Fruit fly (Drosophila melanogaster) whole organism, embryonic: ENCODE measurements around the gene Ubi-p63E.

ENCODE experiments used
- Atf6 ChIP-seq: fragments of 200-800 bp; sonication (Bioruptor generic); IDR thresholded peaks from 2 replicates; pipeline ENCODE4 v1.3.6; 2022; ENCODE audit warnings: missing biosample characterization, missing genetic modification characterization
- BEAF-32 ChIP-seq: fragments of 200-800 bp; sonication (Bioruptor generic); optimal IDR thresholded peaks from 3 replicates; lab custom pipeline; 2017; ENCODE audit warnings: missing biosample characterization, missing genetic modification characterization, mild to moderate bottlenecking, moderate library complexity, missing genetic modification reagents
- CG1603 ChIP-seq: fragments of 200-800 bp; sonication (Bioruptor generic); optimal IDR thresholded peaks from 2 replicates; lab custom pipeline; 2019; ENCODE audit warnings: missing biosample characterization, mild to moderate bottlenecking, missing genetic modification characterization, moderate library complexity
- CG17186 ChIP-seq: fragments of 200-800 bp; sonication (Bioruptor generic); optimal IDR thresholded peaks from 3 replicates; lab custom pipeline; 2017; ENCODE audit warnings: missing biosample characterization, missing genetic modification reagents, missing genetic modification characterization
- CG2199 ChIP-seq: fragments of 200-800 bp; sonication (Bioruptor generic); IDR thresholded peaks from 3 replicates; pipeline ENCODE4 v1.3.6; 2022; ENCODE audit warnings: missing biosample characterization, missing genetic modification characterization
- CG2875 ChIP-seq: fragments of 200-800 bp; sonication (Bioruptor generic); optimal IDR thresholded peaks from 2 replicates; lab custom pipeline; 2017; ENCODE audit warnings: missing biosample characterization, mild to moderate bottlenecking, missing genetic modification characterization, missing genetic modification reagents
- CG31224 ChIP-seq: fragments of 200-800 bp; sonication (Bioruptor generic); IDR thresholded peaks from 2 replicates; pipeline ENCODE4 v1.3.6; 2022; ENCODE audit warnings: missing biosample characterization, missing genetic modification characterization
- CG32532 ChIP-seq: fragments of 200-800 bp; sonication (Bioruptor generic); IDR thresholded peaks from 2 replicates; pipeline ENCODE4 v1.3.6; 2022; ENCODE audit warnings: missing biosample characterization, missing genetic modification characterization
- CG4328 ChIP-seq: fragments of 200-800 bp; sonication (Bioruptor generic); optimal IDR thresholded peaks from 3 replicates; lab custom pipeline; 2017; ENCODE audit warnings: missing biosample characterization, missing genetic modification reagents, missing genetic modification characterization
- CG43689 ChIP-seq: fragments of 200-800 bp; sonication (Bioruptor generic); IDR thresholded peaks from 2 replicates; pipeline ENCODE4 v1.3.6; 2022; ENCODE audit warnings: missing biosample characterization, missing genetic modification characterization
- CG7372 ChIP-seq: fragments of 200-800 bp; sonication (Bioruptor generic); IDR thresholded peaks from 2 replicates; pipeline ENCODE4 v1.3.6; 2022; ENCODE audit warnings: missing biosample characterization, missing genetic modification characterization
- CG7556 ChIP-seq: fragments of 200-800 bp; sonication (Bioruptor generic); optimal IDR thresholded peaks from 2 replicates; lab custom pipeline; 2017; ENCODE audit warnings: missing biosample characterization, mild to moderate bottlenecking, missing genetic modification characterization
- CG7928 ChIP-seq: fragments of 200-800 bp; sonication (Bioruptor generic); optimal IDR thresholded peaks from 2 replicates; lab custom pipeline; 2017; ENCODE audit warnings: missing biosample characterization, mild to moderate bottlenecking, missing genetic modification characterization
- CG7987 ChIP-seq: fragments of 200-800 bp; sonication (Bioruptor generic); optimal IDR thresholded peaks from 2 replicates; lab custom pipeline; 2018; ENCODE audit warnings: missing biosample characterization, mild to moderate bottlenecking, missing genetic modification characterization, moderate library complexity
- CG9609 ChIP-seq: fragments of 200-800 bp; sonication (Bioruptor generic); optimal IDR thresholded peaks from 3 replicates; lab custom pipeline; 2016; ENCODE audit warnings: missing biosample characterization, missing genetic modification characterization
- CG9797 ChIP-seq: fragments of 200-800 bp; sonication (Bioruptor generic); optimal IDR thresholded peaks from 3 replicates; lab custom pipeline; 2018; ENCODE audit warnings: missing biosample characterization, mild to moderate bottlenecking, missing genetic modification characterization
- CrebB ChIP-seq: fragments of 200-800 bp; sonication (Bioruptor generic); optimal IDR thresholded peaks from 3 replicates; lab custom pipeline; 2018; ENCODE audit warnings: missing biosample characterization, mild to moderate bottlenecking, missing genetic modification characterization
- E2f1 ChIP-seq: fragments of 200-800 bp; sonication (Bioruptor generic); IDR thresholded peaks from 2 replicates; pipeline ENCODE4 v1.3.6; 2022; ENCODE audit warnings: missing biosample characterization, missing genetic modification characterization
- E2f2 ChIP-seq: fragments of 200-800 bp; sonication (Bioruptor generic); IDR thresholded peaks from 2 replicates; pipeline ENCODE4 v1.3.6; 2022; ENCODE audit warnings: missing biosample characterization, missing genetic modification characterization
- Elba2 ChIP-seq: fragments of 200-800 bp; sonication (Bioruptor generic); optimal IDR thresholded peaks from 3 replicates; lab custom pipeline; 2016; ENCODE audit warnings: missing biosample characterization, missing genetic modification characterization
- HHEX ChIP-seq: fragments of 200-800 bp; sonication (Bioruptor generic); optimal IDR thresholded peaks from 3 replicates; lab custom pipeline; 2017; ENCODE audit warnings: missing biosample characterization, mild to moderate bottlenecking, missing genetic modification characterization, missing genetic modification reagents
- HmgD ChIP-seq: fragments of 200-800 bp; sonication (Bioruptor generic); optimal IDR thresholded peaks from 3 replicates; lab custom pipeline; 2016; ENCODE audit warnings: missing biosample characterization, missing genetic modification characterization
- Hr51 ChIP-seq, 2 experiments: fragments of 200-800 bp; sonication (Bioruptor generic); optimal IDR thresholded peaks; 2 replicates in 1 of 2; 3 replicates in 1 of 2; lab custom pipeline; 2016 to 2018; ENCODE audit warnings: missing biosample characterization in 2 of 2, missing genetic modification characterization in 2 of 2, mild to moderate bottlenecking in 1 of 2, moderate library complexity in 1 of 2
- Max ChIP-seq: fragments of 200-800 bp; sonication (Bioruptor generic); optimal IDR thresholded peaks from 2 replicates; lab custom pipeline; 2016; ENCODE audit warnings: missing biosample characterization, mild to moderate bottlenecking, missing genetic modification characterization
- Myb ChIP-seq: fragments of 200-800 bp; sonication (Bioruptor generic); optimal IDR thresholded peaks from 2 replicates; lab custom pipeline; 2016; ENCODE audit warnings: missing biosample characterization, missing genetic modification characterization
- Optix ChIP-seq: fragments of 200-800 bp; sonication (Bioruptor generic); IDR thresholded peaks from 3 replicates; pipeline ENCODE4 v1.3.6; 2022; ENCODE audit warnings: missing biosample characterization, missing genetic modification characterization
- Sin3A ChIP-seq: fragments of >200 bp; optimal IDR thresholded peaks from 2 replicates; lab custom pipeline; 2018
- Sry-β ChIP-seq: fragments of 200-800 bp; sonication (Bioruptor generic); optimal IDR thresholded peaks from 2 replicates; lab custom pipeline; 2018; ENCODE audit warnings: missing biosample characterization, mild to moderate bottlenecking, missing genetic modification characterization, moderate library complexity
- ara ChIP-seq: fragments of 200-800 bp; sonication (Bioruptor generic); IDR thresholded peaks from 2 replicates; pipeline ENCODE4 v1.3.6; 2022; ENCODE audit warnings: missing biosample characterization, missing genetic modification characterization
- ash1 ChIP-seq: fragments of 200-800 bp; sonication (Bioruptor generic); optimal IDR thresholded peaks from 2 replicates; lab custom pipeline; 2018; ENCODE audit warnings: missing biosample characterization, mild to moderate bottlenecking, missing genetic modification characterization
- bowl ChIP-seq: fragments of 200-800 bp; sonication (Bioruptor generic); IDR thresholded peaks from 2 replicates; pipeline ENCODE4 v1.3.6; 2022; ENCODE audit warnings: missing biosample characterization, missing genetic modification characterization
- cwo ChIP-seq: fragments of 200-800 bp; sonication (Bioruptor generic); optimal IDR thresholded peaks from 3 replicates; lab custom pipeline; 2017; ENCODE audit warnings: missing biosample characterization, missing genetic modification characterization, mild to moderate bottlenecking, moderate library complexity, missing genetic modification reagents
- dati ChIP-seq: fragments of 200-800 bp; sonication (Bioruptor generic); IDR thresholded peaks from 2 replicates; pipeline ENCODE4 v1.3.6; 2022; ENCODE audit warnings: missing biosample characterization, missing genetic modification characterization
- en ChIP-seq: fragments of 200-800 bp; sonication (Bioruptor generic); optimal IDR thresholded peaks from 2 replicates; lab custom pipeline; 2016; ENCODE audit warnings: missing biosample characterization, missing genetic modification characterization
- fd102C ChIP-seq: fragments of 200-800 bp; sonication (Bioruptor generic); optimal IDR thresholded peaks from 2 replicates; lab custom pipeline; 2018; ENCODE audit warnings: missing biosample characterization, mild to moderate bottlenecking, missing genetic modification characterization, moderate library complexity
- gem ChIP-seq: fragments of 200-800 bp; sonication (Bioruptor generic); optimal IDR thresholded peaks from 2 replicates; lab custom pipeline; 2019; ENCODE audit warnings: missing biosample characterization, mild to moderate bottlenecking, missing genetic modification characterization, moderate library complexity
- h ChIP-seq: fragments of >200 bp; optimal IDR thresholded peaks from 2 replicates; lab custom pipeline; 2017
- jigr1 ChIP-seq: fragments of 200-800 bp; sonication (Bioruptor generic); IDR thresholded peaks from 3 replicates; pipeline ENCODE4 v1.3.6; 2022; ENCODE audit warnings: missing biosample characterization, missing genetic modification characterization
- nom ChIP-seq: fragments of 200-800 bp; sonication (Bioruptor generic); optimal IDR thresholded peaks from 2 replicates; lab custom pipeline; 2017; ENCODE audit warnings: missing biosample characterization, missing genetic modification characterization, mild to moderate bottlenecking, moderate library complexity, missing genetic modification reagents
- oc ChIP-seq: fragments of 200-800 bp; sonication (Bioruptor generic); optimal IDR thresholded peaks from 2 replicates; lab custom pipeline; 2018; ENCODE audit warnings: missing biosample characterization, mild to moderate bottlenecking, missing genetic modification characterization, moderate library complexity
- onecut ChIP-seq: fragments of 200-800 bp; sonication (Bioruptor generic); IDR thresholded peaks from 2 replicates; pipeline ENCODE4 v1.3.6; 2022; ENCODE audit warnings: missing biosample characterization, missing genetic modification characterization
- pb ChIP-seq: fragments of 200-800 bp; sonication (Bioruptor generic); optimal IDR thresholded peaks from 3 replicates; lab custom pipeline; 2016; ENCODE audit warnings: missing biosample characterization, missing genetic modification characterization
- phol ChIP-seq: fragments of 200-800 bp; sonication (Bioruptor generic); optimal IDR thresholded peaks from 3 replicates; lab custom pipeline; 2018; ENCODE audit warnings: missing biosample characterization, mild to moderate bottlenecking, missing genetic modification characterization, moderate library complexity
- pzg ChIP-seq: fragments of 200-800 bp; sonication (Bioruptor generic); optimal IDR thresholded peaks from 3 replicates; lab custom pipeline; 2018; ENCODE audit warnings: missing biosample characterization, mild to moderate bottlenecking, missing genetic modification characterization, moderate library complexity
- repo ChIP-seq: fragments of 200-800 bp; sonication (Bioruptor generic); optimal IDR thresholded peaks from 2 replicates; lab custom pipeline; 2016; ENCODE audit warnings: missing biosample characterization, missing genetic modification characterization
- slp2 ChIP-seq: fragments of 200-800 bp; sonication (Bioruptor generic); optimal IDR thresholded peaks from 2 replicates; lab custom pipeline; 2016; ENCODE audit warnings: missing biosample characterization, missing genetic modification characterization
- sna ChIP-seq: fragments of 200-800 bp; sonication (Bioruptor generic); IDR thresholded peaks from 2 replicates; pipeline ENCODE4 v1.3.6; 2022; ENCODE audit warnings: missing biosample characterization, missing genetic modification characterization; ENCODE audit not compliant: partially characterized antibody
- stwl ChIP-seq: fragments of 200-800 bp; sonication (Bioruptor generic); optimal IDR thresholded peaks from 3 replicates; lab custom pipeline; 2018; ENCODE audit warnings: missing biosample characterization, mild to moderate bottlenecking, missing genetic modification characterization, moderate library complexity
- z ChIP-seq: fragments of 200-800 bp; sonication (Bioruptor generic); IDR thresholded peaks from 3 replicates; pipeline ENCODE4 v1.3.6; 2022; ENCODE audit warnings: missing biosample characterization, missing genetic modification characterization
- zen2 ChIP-seq: fragments of 200-800 bp; sonication (Bioruptor generic); IDR thresholded peaks from 3 replicates; pipeline ENCODE4 v1.3.6; 2022; ENCODE audit warnings: missing biosample characterization, missing genetic modification characterization; ENCODE audit not compliant: partially characterized antibody

Ubi-p63E gene

DNA sequence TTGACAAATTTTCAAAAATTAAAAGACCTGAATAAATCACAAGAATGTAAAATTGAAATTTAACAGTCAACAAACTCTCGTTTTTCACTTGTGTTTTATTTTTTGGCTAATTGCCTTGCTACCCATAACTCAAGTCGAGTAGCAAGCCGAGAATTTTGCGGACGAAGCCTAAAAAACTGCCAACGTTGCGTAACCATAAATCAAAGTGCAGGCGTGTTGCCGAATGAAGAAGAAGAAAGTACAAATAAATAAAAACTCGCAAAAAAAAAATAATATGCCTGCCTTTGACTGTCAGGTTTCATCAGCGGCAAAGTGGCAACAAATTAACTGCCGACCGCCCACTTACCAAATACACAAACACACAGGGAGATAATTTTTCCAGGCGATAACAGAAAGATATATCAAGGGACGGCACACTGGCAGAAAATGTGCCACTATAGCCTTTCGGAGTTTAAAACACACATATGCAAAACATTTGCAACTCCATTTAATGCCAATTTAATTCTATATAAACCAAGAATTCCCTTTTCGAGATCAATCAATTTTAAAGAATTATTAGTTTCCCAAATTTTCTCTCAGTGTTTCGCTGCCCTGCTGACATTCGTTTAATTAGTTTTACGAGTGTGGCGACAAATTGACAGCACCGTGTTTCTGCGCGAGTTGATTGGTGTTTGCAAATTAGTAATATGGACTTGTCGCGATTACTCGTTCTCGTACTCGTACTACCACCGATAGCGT is 25.4 kb upstream of the Ubi-p63E start (continued):
- TF ChIP-seq BEAF-32 (GFP tag; lab: Kevin White, UChicago) (no peak), bowl (GFP tag; lab: Robert Waterston, UW) (peak; percentile 83), fd102C (no peak), E2f2 (GFP tag; lab: Robert Waterston, UW) (peak; percentile 64; the same call in 1 of the 2 replicates), CrebB (peak; percentile 85), Atf6 (peak; percentile 96), jigr1 (0 out of 3 replicates have a peak, but pooled peaks have one; percentile 23), Hr51 (GFP tag; optimal IDR thresholded peaks at IDR 0.05; lab: Kevin White, UChicago) (peak; percentile 76 to 86), Elba2 (GFP tag; lab: Kevin White, UChicago) (no peak), pzg (peak; percentile 16), CG9797 (no peak), oc (tag; lab: Kevin White, UChicago) (no peak), h (no peak), nom (no peak), CG7372 (peak; percentile 83), Sin3A (no peak), z (no peak), Sry-β (GFP tag; lab: Kevin White, UChicago) (no peak), sna (GFP tag; lab: Robert Waterston, UW) (no peak), CG2199 (GFP tag; lab: Robert Waterston, UW) (no peak), CG2875 (GFP tag; lab: Kevin White, UChicago) (peak; percentile 25), stwl (tag; lab: Kevin White, UChicago) (no peak), E2f1 (GFP tag; lab: Robert Waterston, UW) (peak; percentile 75), onecut (GFP tag; lab: Robert Waterston, UW) (peak; percentile 72), CG7987 (GFP tag; lab: Kevin White, UChicago) (peak; percentile 42), CG17186 (no peak), CG7556 (GFP tag; lab: Kevin White, UChicago) (peak; percentile 82), ash1 (GFP tag; lab: Kevin White, UChicago) (peak; percentile 9), ara (GFP tag; lab: Robert Waterston, UW) (peak; percentile 62; the same call in 1 of the 2 replicates), CG43689 (GFP tag; lab: Robert Waterston, UW) (peak; percentile 75), phol (peak; percentile 64), HmgD (GFP tag; lab: Kevin White, UChicago) (peak; percentile 18), repo (GFP tag; lab: Kevin White, UChicago) (peak; percentile 65), HHEX (GFP tag; lab: Kevin White, UChicago) (peak; percentile 87), CG31224 (GFP tag; lab: Robert Waterston, UW) (peak; percentile 87), CG32532 (GFP tag; lab: Robert Waterston, UW) (peak; percentile 92), slp2 (GFP tag; lab: Kevin White, UChicago) (peak; percentile 66), CG1603 (peak; percentile 81), pb (GFP tag; lab: Kevin White, UChicago) (peak; percentile 41), Max (GFP tag; lab: Kevin White, UChicago) (peak; percentile 78), zen2 (no peak), cwo (GFP tag; lab: Kevin White, UChicago) (peak; percentile 89), CG4328 (GFP tag; lab: Kevin White, UChicago) (peak; percentile 69), CG7928 (GFP tag; lab: Kevin White, UChicago) (peak; percentile 57), Optix (peak; percentile 77; the same call in 2 of the 3 replicates), Myb (GFP tag; lab: Kevin White, UChicago) (peak; percentile 73), CG9609 (peak; percentile 86), gem (tag; lab: Kevin White, UChicago) (peak; percentile 87), dati (GFP tag; lab: Robert Waterston, UW) (peak; percentile 47; the same call in 1 of the 2 replicates), en (peak; percentile 41)
